Fruit fly (Drosophila melanogaster): ENCODE data around the gene CG16719.

Gene CG16719

DNA sequence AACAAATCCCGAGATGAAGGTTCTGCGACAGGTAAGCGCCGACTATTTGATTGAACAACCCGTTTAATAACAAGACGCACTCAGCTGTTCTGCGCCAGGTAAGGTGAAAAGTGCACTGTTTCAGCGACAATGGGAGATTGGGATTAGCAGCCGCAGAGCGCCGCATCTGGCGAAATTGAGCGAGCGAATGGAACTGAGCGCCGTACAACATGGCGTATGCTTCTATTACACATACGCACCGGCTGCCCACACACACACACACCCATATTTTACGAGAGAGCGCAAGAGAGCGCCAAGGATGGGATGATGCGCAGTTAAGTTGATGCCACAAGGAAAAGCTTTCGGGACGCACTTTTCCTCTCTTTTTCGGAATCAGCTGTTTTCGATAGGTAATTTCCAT lies 10.3 kb downstream of the CG16719 start:
- TF ChIP-seq Hr38 (GFP tag; optimal IDR thresholded peaks at IDR 0.05) (no peak), svp (GFP tag) (no peak), CG6854 (GFP tag; optimal IDR thresholded peaks at IDR 0.05) (peak; percentile 21), eg (GFP tag; IDR thresholded peaks at IDR 0.05) (peak; percentile 7; the same call in 1 of the 3 replicates), CG6808 (GFP tag; optimal IDR thresholded peaks at IDR 0.05) (peak; percentile 29)

DNA sequence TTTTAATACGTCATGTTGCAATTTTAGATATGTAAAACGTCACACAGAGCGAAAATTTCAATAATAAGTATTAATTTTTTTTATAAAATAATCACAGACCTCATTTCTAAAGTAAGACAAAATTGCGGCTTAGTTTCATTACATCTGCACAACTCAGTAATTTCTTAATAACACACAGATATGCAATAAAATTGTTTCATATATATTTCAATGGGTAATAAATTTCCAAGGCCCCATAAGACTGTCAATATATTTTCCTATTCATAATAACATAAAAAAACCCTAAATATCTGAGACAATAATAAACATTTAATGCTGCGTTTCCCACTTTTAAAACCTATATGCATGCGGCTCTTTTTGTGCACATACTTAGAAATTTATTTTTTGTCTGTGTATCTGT lies 10.7 kb downstream of the CG16719 start:
- no peak for TF ChIP-seq CG11294 (GFP tag; IDR thresholded peaks at IDR 0.05)
- peak; percentile 16 for TF ChIP-seq pdm3 (GFP tag; optimal IDR thresholded peaks at IDR 0.05)
- TF ChIP-seq acj6 (GFP tag; optimal IDR thresholded peaks at IDR 0.05): peak; percentile 47
- TF ChIP-seq Ets96B (tag; optimal IDR thresholded peaks at IDR 0.05): peak; percentile 21
- peak; percentile 77 for TF ChIP-seq Eip78C (GFP tag)
- TF ChIP-seq Sox15 (GFP tag; optimal IDR thresholded peaks at IDR 0.05): no peak
- peak; percentile 41 for TF ChIP-seq CG3032 (tag; optimal IDR thresholded peaks at IDR 0.05)
- TF ChIP-seq topi (GFP tag; optimal IDR thresholded peaks at IDR 0.05): no peak
- TF ChIP-seq CG11902 (GFP tag; optimal IDR thresholded peaks at IDR 0.05): no peak
- TF ChIP-seq CG9139 (GFP tag; optimal IDR thresholded peaks at IDR 0.05): no peak
- peak in 1 of 2 experiments; percentile 28 for TF ChIP-seq salr (GFP tag; optimal IDR thresholded peaks at IDR 0.05)
- no peak for TF ChIP-seq Sox102F (GFP tag; optimal IDR thresholded peaks at IDR 0.05)
- peak; percentile 72 for TF ChIP-seq CG32006 (GFP tag; optimal IDR thresholded peaks at IDR 0.05)
- peak; percentile 30 for TF ChIP-seq CG4318 (GFP tag; optimal IDR thresholded peaks at IDR 0.05)
- no peak for TF ChIP-seq CG31627 (GFP tag; optimal IDR thresholded peaks at IDR 0.05)
- 0 out of 2 replicates have a peak, but pooled peaks have one; percentile 23 for TF ChIP-seq Gug (GFP tag; IDR thresholded peaks at IDR 0.05)
- TF ChIP-seq fd85E (GFP tag; optimal IDR thresholded peaks at IDR 0.05): no peak
- no peak for TF ChIP-seq CG7368 (GFP tag; optimal IDR thresholded peaks at IDR 0.05)
- peak; percentile 39 for TF ChIP-seq lz (GFP tag; optimal IDR thresholded peaks at IDR 0.05)
- TF ChIP-seq Blimp-1 (GFP tag; optimal IDR thresholded peaks at IDR 0.05): no peak
- TF ChIP-seq net (GFP tag; optimal IDR thresholded peaks at IDR 0.05): peak; percentile 18
- no peak for TF ChIP-seq Ets21C (GFP tag; optimal IDR thresholded peaks at IDR 0.05)
- TF ChIP-seq Met (GFP tag; optimal IDR thresholded peaks at IDR 0.05): peak; percentile 54
- TF ChIP-seq Lpt (GFP tag; optimal IDR thresholded peaks at IDR 0.05): no peak
- TF ChIP-seq ss (GFP tag; optimal IDR thresholded peaks at IDR 0.05): no peak
- peak; percentile 18 for TF ChIP-seq Smox (GFP tag; optimal IDR thresholded peaks at IDR 0.05)
- TF ChIP-seq CG6854 (GFP tag; optimal IDR thresholded peaks at IDR 0.05): no peak
- no peak for TF ChIP-seq CG1621 (tag; optimal IDR thresholded peaks at IDR 0.05)
- TF ChIP-seq CG11762 (GFP tag; optimal IDR thresholded peaks at IDR 0.05; ENCODE audit: insufficient read depth): peak; percentile 9
- no peak for TF ChIP-seq dac (GFP tag; optimal IDR thresholded peaks at IDR 0.05)
- no peak for TF ChIP-seq CG6792 (GFP tag; optimal IDR thresholded peaks at IDR 0.05)
- TF ChIP-seq CG15336 (GFP tag; IDR thresholded peaks at IDR 0.05): peak; percentile 34
- TF ChIP-seq fkh (GFP tag; optimal IDR thresholded peaks at IDR 0.05): no peak
- 0 out of 3 replicates have a peak, but pooled peaks have one; percentile 32 for TF ChIP-seq CG6163 (GFP tag; IDR thresholded peaks at IDR 0.05)
- TF ChIP-seq Hr38 (GFP tag; optimal IDR thresholded peaks at IDR 0.05): no peak
- no peak for TF ChIP-seq CG16779 (tag; optimal IDR thresholded peaks at IDR 0.05)
- peak; percentile 75 for TF ChIP-seq svp (GFP tag)
- no peak for TF ChIP-seq vri (GFP tag; optimal IDR thresholded peaks at IDR 0.05)
- no peak for TF ChIP-seq CG6808 (GFP tag; optimal IDR thresholded peaks at IDR 0.05)
- peak; percentile 21 for TF ChIP-seq Eip75B (GFP tag; optimal IDR thresholded peaks at IDR 0.05)
- TF ChIP-seq fd59A (GFP tag; optimal IDR thresholded peaks at IDR 0.05): no peak
- TF ChIP-seq CG8319 (GFP tag; optimal IDR thresholded peaks at IDR 0.05): peak; percentile 18
- peak; percentile 33 for TF ChIP-seq CG34406 (GFP tag; optimal IDR thresholded peaks at IDR 0.05)
- peak; percentile 16 for TF ChIP-seq Sox14 (GFP tag; optimal IDR thresholded peaks at IDR 0.05)
- peak; percentile 71 for TF ChIP-seq Hr4 (GFP tag; optimal IDR thresholded peaks at IDR 0.05)
- TF ChIP-seq esn (GFP tag; optimal IDR thresholded peaks at IDR 0.05): peak; percentile 59
- TF ChIP-seq eg (GFP tag; IDR thresholded peaks at IDR 0.05): peak; percentile 28; the same call in 1 of the 3 replicates
- no peak for TF ChIP-seq CG10669 (GFP tag; optimal IDR thresholded peaks at IDR 0.05)
- no peak for TF ChIP-seq CG8632 (GFP tag; optimal IDR thresholded peaks at IDR 0.05)
- peak; percentile 55 for TF ChIP-seq OdsH (GFP tag; optimal IDR thresholded peaks at IDR 0.05)
